Worm (Caenorhabditis elegans): Measurements from ENCODE around the gene F01F1.2.

ce11 chrIII:5853240-5853639 lies 25.1 kb upstream of the F01F1.2 start, which contains the start of gene ddx-23:
- TF ChIP-seq hlh-4 (tag; optimal IDR thresholded peaks at IDR 0.05) = no peak
- TF ChIP-seq lin-15B (tag; optimal IDR thresholded peaks at IDR 0.05) = no peak
- peak; percentile 11 for TF ChIP-seq dsc-1 (tag; optimal IDR thresholded peaks at IDR 0.05)
- no peak for TF ChIP-seq zag-1 (tag; optimal IDR thresholded peaks at IDR 0.05)
- TF ChIP-seq nhr-237 (tag; optimal IDR thresholded peaks at IDR 0.05) = no peak
- TF ChIP-seq lin-13 (GFP tag; optimal IDR thresholded peaks at IDR 0.05) = peak; percentile 10
- TF ChIP-seq unc-130 (tag; optimal IDR thresholded peaks at IDR 0.05) = no peak
- peak; percentile 29 for TF ChIP-seq mep-1 (tag; optimal IDR thresholded peaks at IDR 0.05)
- TF ChIP-seq lin-39 (tag; optimal IDR thresholded peaks at IDR 0.05) = no peak
- no peak for TF ChIP-seq skn-1 (tag; optimal IDR thresholded peaks at IDR 0.05)
